Worm (Caenorhabditis elegans) whole organism, mixed stage, embryonic: ENCODE results near the gene clec-62.

Experiments used
- M03D4.4 ChIP-seq: sonication (generic microtip); optimal IDR thresholded peaks from 2 replicates; lab custom pipeline; 2017; ENCODE audit warnings: mild to moderate bottlenecking, missing genetic modification characterization, missing compliant biosample characterization
- bed-3 ChIP-seq: fragments of 200-800 bp; sonication (Bioruptor generic); optimal IDR thresholded peaks from 3 replicates; lab custom pipeline; 2018; ENCODE audit warnings: mild to moderate bottlenecking, missing genetic modification characterization, moderate library complexity, missing compliant biosample characterization
- blmp-1 ChIP-seq: fragments of 150-350 bp; optimal IDR thresholded peaks from 2 replicates; lab custom pipeline; 2014; ENCODE audit warnings: missing biosample characterization, missing genetic modification characterization
- ceh-39 ChIP-seq: fragments of 150-350 bp; optimal IDR thresholded peaks from 2 replicates; lab custom pipeline; 2014; ENCODE audit warnings: missing biosample characterization, missing genetic modification characterization
- ceh-43 ChIP-seq: fragments of 200-800 bp; sonication (Bioruptor generic); optimal IDR thresholded peaks from 2 replicates; lab custom pipeline; 2018; ENCODE audit warnings: mild to moderate bottlenecking, missing genetic modification characterization, moderate library complexity, missing compliant biosample characterization
- ces-1 ChIP-seq: fragments of 150-350 bp; optimal IDR thresholded peaks from 2 replicates; lab custom pipeline; 2014; ENCODE audit warnings: missing biosample characterization, missing genetic modification reagents, missing genetic modification characterization
- cnd-1 ChIP-seq: fragments of 200-800 bp; sonication (Bioruptor generic); optimal IDR thresholded peaks from 2 replicates; lab custom pipeline; 2018; ENCODE audit warnings: mild to moderate bottlenecking, missing genetic modification characterization, missing compliant biosample characterization
- drap-1 ChIP-seq: fragments of 200-800 bp; sonication (Bioruptor generic); optimal IDR thresholded peaks from 3 replicates; lab custom pipeline; 2018; ENCODE audit warnings: mild to moderate bottlenecking, missing genetic modification characterization, missing compliant biosample characterization
- elt-1 ChIP-seq: sonication (generic microtip); optimal IDR thresholded peaks from 2 replicates; lab custom pipeline; 2017; ENCODE audit warnings: missing genetic modification characterization, mild to moderate bottlenecking, missing compliant biosample characterization, antibody characterized with exemption, moderate library complexity, borderline replicate concordance; ENCODE audit not compliant: insufficient read depth
- elt-3 ChIP-seq: fragments of 150-350 bp; optimal IDR thresholded peaks from 2 replicates; lab custom pipeline; 2014; ENCODE audit warnings: missing biosample characterization, missing genetic modification characterization
- flh-1 ChIP-seq: fragments of 200-800 bp; sonication (Bioruptor generic); optimal IDR thresholded peaks from 2 replicates; lab custom pipeline; 2018; ENCODE audit warnings: mild to moderate bottlenecking, missing genetic modification characterization, moderate library complexity, missing compliant biosample characterization
- ham-2 ChIP-seq: fragments of 200-800 bp; sonication (Bioruptor generic); optimal IDR thresholded peaks from 2 replicates; lab custom pipeline; 2018; ENCODE audit warnings: mild to moderate bottlenecking, missing genetic modification characterization, missing compliant biosample characterization
- hlh-1 ChIP-seq: fragments of 150-350 bp; optimal IDR thresholded peaks from 2 replicates; lab custom pipeline; 2014; ENCODE audit warnings: missing biosample characterization, missing genetic modification reagents, missing genetic modification characterization
- lin-13 ChIP-seq: fragments of 150-350 bp; optimal IDR thresholded peaks from 2 replicates; lab custom pipeline; 2014; ENCODE audit warnings: missing biosample characterization, missing genetic modification characterization
- lin-32 ChIP-seq: fragments of 200-800 bp; sonication (Bioruptor generic); optimal IDR thresholded peaks from 2 replicates; lab custom pipeline; 2018; ENCODE audit warnings: mild to moderate bottlenecking, missing genetic modification characterization, missing compliant biosample characterization
- lsy-2 ChIP-seq: fragments of 150-350 bp; optimal IDR thresholded peaks from 2 replicates; lab custom pipeline; 2014; ENCODE audit warnings: missing biosample characterization, missing genetic modification characterization
- mep-1 ChIP-seq: fragments of 150-350 bp; optimal IDR thresholded peaks from 2 replicates; lab custom pipeline; 2017; ENCODE audit warnings: missing biosample characterization, missing genetic modification reagents, missing genetic modification characterization, inconsistent platforms
- nhr-12 ChIP-seq: fragments of 150-350 bp; optimal IDR thresholded peaks from 2 replicates; lab custom pipeline; 2014; ENCODE audit warnings: missing biosample characterization, missing genetic modification characterization
- nhr-2 ChIP-seq: fragments of 150-350 bp; optimal IDR thresholded peaks from 2 replicates; lab custom pipeline; 2014; ENCODE audit warnings: missing biosample characterization, missing genetic modification characterization
- nhr-28 ChIP-seq: fragments of 150-350 bp; optimal IDR thresholded peaks from 2 replicates; lab custom pipeline; 2014; ENCODE audit warnings: missing biosample characterization, missing genetic modification characterization
- nhr-76 ChIP-seq: sonication (generic microtip); optimal IDR thresholded peaks from 2 replicates; lab custom pipeline; 2017; ENCODE audit warnings: missing biosample characterization, missing genetic modification characterization
- sem-2 ChIP-seq: fragments of 200-800 bp; sonication (Bioruptor generic); optimal IDR thresholded peaks from 2 replicates; lab custom pipeline; 2018; ENCODE audit warnings: mild to moderate bottlenecking, missing genetic modification characterization, missing compliant biosample characterization
- snpc-4 ChIP-seq: fragments of 150-350 bp; optimal IDR thresholded peaks from 2 replicates; lab custom pipeline; 2014; ENCODE audit warnings: missing biosample characterization, missing genetic modification characterization
- sptf-1 ChIP-seq: sonication (generic microtip); optimal IDR thresholded peaks from 2 replicates; lab custom pipeline; 2017; ENCODE audit warnings: mild to moderate bottlenecking, missing genetic modification characterization, moderate library complexity, missing compliant biosample characterization
- tbx-8 ChIP-seq: fragments of 200-800 bp; sonication (Bioruptor generic); optimal IDR thresholded peaks from 2 replicates; lab custom pipeline; 2018; ENCODE audit warnings: mild to moderate bottlenecking, missing genetic modification characterization, moderate library complexity, missing compliant biosample characterization
- unc-120 ChIP-seq: sonication (generic microtip); optimal IDR thresholded peaks from 2 replicates; lab custom pipeline; 2017; ENCODE audit warnings: missing genetic modification characterization, missing compliant biosample characterization; ENCODE audit not compliant: poor library complexity, severe bottlenecking
- unc-39 ChIP-seq: fragments of 150-350 bp; optimal IDR thresholded peaks from 2 replicates; lab custom pipeline; 2014; ENCODE audit warnings: missing biosample characterization, missing genetic modification characterization
- unc-62 ChIP-seq: fragments of 150-350 bp; optimal IDR thresholded peaks from 2 replicates; lab custom pipeline; 2014; ENCODE audit warnings: missing biosample characterization, missing genetic modification reagents, missing genetic modification characterization
- zip-8 ChIP-seq: fragments of 150-350 bp; optimal IDR thresholded peaks from 2 replicates; lab custom pipeline; 2014; ENCODE audit warnings: missing biosample characterization, missing genetic modification characterization
- ztf-11 ChIP-seq: fragments of 150-350 bp; optimal IDR thresholded peaks from 2 replicates; lab custom pipeline; 2014; ENCODE audit warnings: missing biosample characterization, missing genetic modification characterization

Gene clec-62

ce11 chrII:12908779-12909178 is 13.9 kb upstream of the clec-62 start, which contains the start of gene ddn-2:
Gene ddn-2 (plus strand): TSS chrII:12909079.
- TF ChIP-seq lin-13 (tag; lab: Kevin White, UChicago) = no peak
- TF ChIP-seq unc-39 = no peak
- no peak for TF ChIP-seq nhr-12 (tag; lab: Kevin White, UChicago)
- no peak for TF ChIP-seq sem-2 (GFP tag; lab: Kevin White, UChicago)
- TF ChIP-seq tbx-8 (GFP tag; lab: Kevin White, UChicago) = no peak
- TF ChIP-seq nhr-2 (tag; lab: Kevin White, UChicago) = no peak
- no peak for TF ChIP-seq elt-1
- TF ChIP-seq sptf-1 = no peak
- TF ChIP-seq unc-62 (GFP tag; lab: Kevin White, UChicago) = no peak
- no peak for TF ChIP-seq mep-1
- no peak for TF ChIP-seq cnd-1
- TF ChIP-seq, all 35 proteins: peak for 0

ce11 chrII:12907070-12907469 is 12.1 kb upstream of the clec-62 start, which contains the start of gene nspb-11:
Gene nspb-11 (plus strand): TSS chrII:12907370.
- TF ChIP-seq nhr-2 (tag; lab: Kevin White, UChicago) (no peak), drap-1 (GFP tag; lab: Kevin White, UChicago) (no peak), hlh-1 (tag; lab: Kevin White, UChicago) (no peak), ces-1 (GFP tag; lab: Kevin White, UChicago) (no peak), lin-13 (tag; lab: Kevin White, UChicago) (no peak), nhr-76 (tag; lab: Kevin White, UChicago) (no peak)
- TF ChIP-seq, all 35 proteins: peak for 0

ce11 chrII:12904174-12904573 is 9.2 kb upstream of the clec-62 start, which contains the start of gene clec-66:
Gene clec-66 (plus strand): TSS chrII:12904398.
- TF ChIP-seq lsy-2 (tag; lab: Kevin White, UChicago) (no peak), unc-62 (GFP tag; lab: Kevin White, UChicago) (no peak), blmp-1 (no peak), ham-2 (no peak), unc-120 (tag; lab: Kevin White, UChicago) (no peak), tbx-8 (GFP tag; lab: Kevin White, UChicago) (no peak), hlh-1 (tag; lab: Kevin White, UChicago) (no peak), sem-2 (GFP tag; lab: Kevin White, UChicago) (no peak), M03D4.4 (no peak), cnd-1 (no peak), mep-1 (no peak), snpc-4 (tag; lab: Kevin White, UChicago) (no peak), sptf-1 (no peak), elt-3 (tag; lab: Kevin White, UChicago) (no peak), elt-1 (no peak), ztf-11 (tag; lab: Kevin White, UChicago) (no peak)

ce11 chrII:12901025-12901424 is 6.1 kb upstream of the clec-62 start, which contains the start of gene clec-65:
Gene clec-65 (plus strand): TSS chrII:12901325.
- TF ChIP-seq nhr-28 (tag; lab: Kevin White, UChicago) = no peak
- TF ChIP-seq bed-3 (GFP tag; lab: Kevin White, UChicago) = no peak
- no peak for TF ChIP-seq ces-1 (GFP tag; lab: Kevin White, UChicago)
- no peak for TF ChIP-seq unc-120 (tag; lab: Kevin White, UChicago)
- TF ChIP-seq, all 35 proteins: peak for 0

- TF ChIP-seq nhr-28 (tag; lab: Kevin White, UChicago) (no peak), nhr-76 (tag; lab: Kevin White, UChicago) (no peak), ceh-39 (tag; lab: Kevin White, UChicago) (no peak), elt-3 (tag; lab: Kevin White, UChicago) (no peak), lin-32 (GFP tag; lab: Kevin White, UChicago) (no peak), nhr-12 (tag; lab: Kevin White, UChicago) (no peak), snpc-4 (tag; lab: Kevin White, UChicago) (no peak), flh-1 (no peak), mep-1 (no peak), zip-8 (tag; lab: Kevin White, UChicago) (no peak), elt-1 (no peak), unc-39 (no peak), blmp-1 (no peak), cnd-1 (no peak)
Observed at ce11 chrII:12897942-12898341, 3.0 kb upstream of the clec-62 start, which contains the start of gene clec-64. Gene clec-64 (plus strand): TSS chrII:12898242.

ce11 chrII:12897361-12897760 is 2.4 kb upstream of the clec-62 start:
- TF ChIP-seq ceh-43 (GFP tag; lab: Kevin White, UChicago) (no peak), unc-39 (no peak), zip-8 (tag; lab: Kevin White, UChicago) (no peak), lin-32 (GFP tag; lab: Kevin White, UChicago) (no peak), M03D4.4 (no peak), snpc-4 (tag; lab: Kevin White, UChicago) (no peak), hlh-1 (tag; lab: Kevin White, UChicago) (no peak), ztf-11 (tag; lab: Kevin White, UChicago) (no peak), cnd-1 (no peak), blmp-1 (no peak), unc-62 (GFP tag; lab: Kevin White, UChicago) (no peak), flh-1 (no peak)
